Worm (Caenorhabditis elegans) whole organism, late embryonic: Measurements from ENCODE around the gene F58A6.9.

Source experiments
- ceh-19 ChIP-seq: fragments of 200-800 bp; sonication (Bioruptor generic); optimal IDR thresholded peaks from 2 replicates; lab custom pipeline; 2018; ENCODE audit warnings: mild to moderate bottlenecking, missing genetic modification characterization, missing compliant biosample characterization
- ceh-9 ChIP-seq: sonication (generic microtip); optimal IDR thresholded peaks from 2 replicates; lab custom pipeline; 2016; ENCODE audit warnings: mild to moderate bottlenecking, missing genetic modification characterization, inconsistent platforms, missing compliant biosample characterization
- nhr-232 ChIP-seq: sonication (generic microtip); optimal IDR thresholded peaks from 2 replicates; lab custom pipeline; 2016; ENCODE audit warnings: missing genetic modification characterization, missing compliant biosample characterization
- npax-4 ChIP-seq: sonication (generic microtip); optimal IDR thresholded peaks from 2 replicates; lab custom pipeline; 2016; ENCODE audit warnings: missing genetic modification characterization, missing compliant biosample characterization
- pha-2 ChIP-seq: sonication (generic microtip); optimal IDR thresholded peaks from 2 replicates; lab custom pipeline; 2017; ENCODE audit warnings: mild to moderate bottlenecking, missing genetic modification characterization, missing compliant biosample characterization
- pqm-1 ChIP-seq: sonication (generic microtip); optimal IDR thresholded peaks from 2 replicates; lab custom pipeline; 2016; ENCODE audit warnings: missing genetic modification characterization, missing compliant biosample characterization

ce11 chrII:5177902-5178301 is 19.2 kb upstream of the F58A6.9 start, which contains the start of gene C27D6.12:
- TF ChIP-seq ceh-9 (tag; lab: Kevin White, UChicago) (no peak), pha-2 (tag; lab: Kevin White, UChicago) (no peak), pqm-1 (tag; lab: Kevin White, UChicago) (no peak), ceh-19 (GFP tag; lab: Kevin White, UChicago) (no peak), nhr-232 (tag; lab: Kevin White, UChicago) (no peak), npax-4 (tag; lab: Kevin White, UChicago) (no peak)
